Worm (Caenorhabditis elegans) whole organism, dauer: ENCODE measurements around the gene M05D6.5.

ENCODE experiments used
- unc-62 ChIP-seq: sonication (generic microtip); optimal IDR thresholded peaks from 2 replicates; lab custom pipeline; 2017; ENCODE audit warnings: missing biosample characterization, missing genetic modification reagents, missing genetic modification characterization

M05D6.5 gene

ce11 chrII:8457438-8457837, 24.6 kb downstream of the M05D6.5 start, which contains the start of gene zyg-9:
Gene zyg-9 (plus strand): TSS chrII:8457818.
- TF ChIP-seq unc-62, result no peak

ce11 chrII:8456681-8457389, 25.2 kb downstream of the M05D6.5 start:
- no peak for TF ChIP-seq unc-62

ce11 chrII:8456094-8456493, 25.9 kb downstream of the M05D6.5 start, which contains the start of gene F22B5.6:
Gene F22B5.6 (minus strand): TSS chrII:8456194.
- TF ChIP-seq unc-62, result no peak

- TF ChIP-seq unc-62, result no peak
Observed at ce11 chrII:8454513-8454912, 27.5 kb downstream of the M05D6.5 start, which contains the start of gene F22B5.5. Gene F22B5.5 (minus strand): TSS chrII:8454613.

ce11 chrII:8451425-8451824, 30.6 kb downstream of the M05D6.5 start:
- TF ChIP-seq unc-62, result no peak

- no peak for TF ChIP-seq unc-62
Observed at ce11 chrII:8450750-8451149, 31.3 kb downstream of the M05D6.5 start.

ce11 chrII:8449660-8450118, 32.3 kb downstream of the M05D6.5 start, which contains the start of gene F22B5.4:
Gene F22B5.4 (plus strand): TSS chrII:8449710.
- no peak for TF ChIP-seq unc-62

- TF ChIP-seq unc-62, result no peak
Observed at ce11 chrII:8446731-8447130, 35.3 kb downstream of the M05D6.5 start, which contains the start of gene cut-3. Gene cut-3 (minus strand): TSS chrII:8446831.

ce11 chrII:8444007-8444406, 38.0 kb downstream of the M05D6.5 start, which contains the start of gene evl-20:
Gene evl-20 (plus strand): TSS chrII:8444307.
- TF ChIP-seq unc-62, result no peak

- TF ChIP-seq unc-62, result no peak
Observed at ce11 chrII:8442717-8443223, 39.2 kb downstream of the M05D6.5 start, which contains the start of gene eif-3.G. Gene eif-3.G (plus strand): TSS chrII:8442767.

- TF ChIP-seq unc-62, result no peak
Observed at ce11 chrII:8442176-8442575, 39.8 kb downstream of the M05D6.5 start.

ce11 chrII:8441519-8441918, 40.5 kb downstream of the M05D6.5 start:
- no peak for TF ChIP-seq unc-62

- TF ChIP-seq unc-62, result no peak
Observed at ce11 chrII:8440792-8441191, 41.2 kb downstream of the M05D6.5 start.

- TF ChIP-seq unc-62, result no peak
Observed at ce11 chrII:8440097-8440496, 41.9 kb downstream of the M05D6.5 start.

ce11 chrII:8438791-8439287, 43.2 kb downstream of the M05D6.5 start, which contains the start of gene lips-10:
Gene lips-10 (plus strand): TSS chrII:8439168.
- no peak for TF ChIP-seq unc-62

- no peak for TF ChIP-seq unc-62
Observed at ce11 chrII:8437035-8437434, 45.0 kb downstream of the M05D6.5 start, which contains the start of gene acp-3. Gene acp-3 (minus strand): TSS chrII:8437135.

ce11 chrII:8435005-8435404, 47.0 kb downstream of the M05D6.5 start, which contains the start of gene acp-4:
Gene acp-4 (minus strand): TSS chrII:8435105.
- TF ChIP-seq unc-62, result no peak

ce11 chrII:8431954-8432353, 50.0 kb downstream of the M05D6.5 start, which contains the start of gene acp-2:
Gene acp-2 (minus strand): TSS chrII:8432054.
- TF ChIP-seq unc-62, result no peak
